Worm (Caenorhabditis elegans) whole organism, early embryonic: ENCODE results near the gene C35D10.12.
A peak's percentile ranks its signal among the peaks of the same experiment; 100 is the strongest.

Experiments used
- B0310.2 ChIP-seq: sonication (generic microtip); optimal IDR thresholded peaks from 2 replicates; lab custom pipeline; 2016; ENCODE audit warnings: mild to moderate bottlenecking, missing genetic modification characterization, missing compliant biosample characterization
- F13C5.2 ChIP-seq: sonication (generic microtip); optimal IDR thresholded peaks from 2 replicates; lab custom pipeline; 2017; ENCODE audit warnings: mild to moderate bottlenecking, missing genetic modification characterization, inconsistent platforms, missing compliant biosample characterization
- aly-1 ChIP-seq: sonication (generic microtip); optimal IDR thresholded peaks from 2 replicates; lab custom pipeline; 2016; ENCODE audit warnings: missing genetic modification characterization, missing compliant biosample characterization
- ama-1 ChIP-seq: fragments of 150-350 bp; optimal IDR thresholded peaks from 2 replicates; lab custom pipeline; 2014
- ceh-13 ChIP-seq: fragments of 200-800 bp; sonication (Bioruptor generic); optimal IDR thresholded peaks from 2 replicates; lab custom pipeline; 2018; ENCODE audit warnings: mild to moderate bottlenecking, missing genetic modification characterization, missing compliant biosample characterization
- ceh-36 ChIP-seq: sonication (generic microtip); optimal IDR thresholded peaks from 2 replicates; lab custom pipeline; 2016; ENCODE audit warnings: missing genetic modification characterization, inconsistent platforms, missing compliant biosample characterization
- ets-7 ChIP-seq: sonication (generic microtip); optimal IDR thresholded peaks from 2 replicates; lab custom pipeline; 2016; ENCODE audit warnings: missing genotype, missing genetic modification characterization, missing compliant biosample characterization
- flt-1 ChIP-seq: fragments of 200-800 bp; sonication (Bioruptor generic); IDR thresholded peaks from 2 replicates; pipeline ENCODE4 v1.3.6; 2022; ENCODE audit warnings: missing genetic modification characterization, missing compliant biosample characterization
- hmbx-1 ChIP-seq: sonication (generic microtip); optimal IDR thresholded peaks from 2 replicates; lab custom pipeline; 2016; ENCODE audit warnings: mild to moderate bottlenecking, missing genetic modification characterization, missing compliant biosample characterization
- hmg-4 ChIP-seq: fragments of 200-800 bp; sonication (Bioruptor generic); optimal IDR thresholded peaks from 2 replicates; lab custom pipeline; 2018; ENCODE audit warnings: mild to moderate bottlenecking, missing genetic modification characterization, missing compliant biosample characterization
- hnd-1 ChIP-seq: sonication (generic microtip); optimal IDR thresholded peaks from 2 replicates; lab custom pipeline; 2016; ENCODE audit warnings: missing genetic modification characterization, missing compliant biosample characterization
- pes-1 ChIP-seq: fragments of 200-800 bp; sonication (Bioruptor generic); IDR thresholded peaks from 2 replicates; pipeline ENCODE4 v1.3.6; 2022; ENCODE audit warnings: missing genetic modification reagents, missing genetic modification characterization, missing compliant biosample characterization
- scrt-1 ChIP-seq: fragments of 200-800 bp; sonication (Bioruptor generic); IDR thresholded peaks from 2 replicates; pipeline ENCODE4 v1.3.6; 2022; ENCODE audit warnings: missing genetic modification characterization, missing compliant biosample characterization
- sea-1 ChIP-seq: fragments of 200-800 bp; sonication (Bioruptor generic); conservative IDR thresholded peaks from 2 replicates; pipeline ENCODE4 v1.3.6; 2022; ENCODE audit warnings: missing genetic modification characterization, missing compliant biosample characterization
- tbx-11 ChIP-seq: fragments of 200-800 bp; sonication (Bioruptor generic); IDR thresholded peaks from 2 replicates; pipeline ENCODE4 v1.3.6; 2022; ENCODE audit warnings: missing genetic modification characterization, missing compliant biosample characterization
- tbx-37 ChIP-seq: fragments of 200-800 bp; sonication (Bioruptor generic); conservative IDR thresholded peaks from 2 replicates; pipeline ENCODE4 v1.3.6; 2022; ENCODE audit warnings: missing genetic modification reagents, missing genetic modification characterization, missing compliant biosample characterization
- tra-4 ChIP-seq: sonication (generic microtip); optimal IDR thresholded peaks from 2 replicates; lab custom pipeline; 2017; ENCODE audit warnings: missing genetic modification characterization, missing compliant biosample characterization

C35D10.12 gene

DNA sequence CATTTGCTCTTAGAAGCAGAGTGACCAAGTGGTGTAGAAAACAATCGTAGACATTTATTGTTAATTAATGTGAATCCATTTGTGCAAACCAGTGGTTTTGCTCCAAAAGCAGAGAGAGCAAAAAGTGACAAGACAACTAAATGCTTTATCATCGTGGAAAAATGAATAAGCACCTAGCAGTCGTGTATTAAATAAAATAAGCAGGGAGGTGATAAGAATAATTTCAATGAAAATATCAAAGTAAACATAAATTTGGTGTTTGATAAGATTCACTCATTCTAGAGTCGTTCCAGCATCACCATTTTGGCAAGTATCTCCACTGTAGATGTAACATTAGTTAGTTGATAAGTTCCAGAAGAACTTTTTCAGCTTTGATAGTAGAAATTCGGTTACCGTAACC is 12.7 kb upstream of the C35D10.12 start, which contains the start of gene clec-6:
Gene clec-6, minus strand, starts transcription at position 154 of the 400 bp plus-strand sequence.
- TF ChIP-seq tbx-37 (GFP tag; lab: Robert Waterston, UW) (no peak), hmg-4 (no peak), aly-1 (tag; lab: Kevin White, UChicago) (no peak), scrt-1 (no peak), ceh-36 (tag; lab: Kevin White, UChicago) (no peak), sea-1 (GFP tag; lab: Robert Waterston, UW) (no peak), ceh-13 (GFP tag; lab: Kevin White, UChicago) (no peak), F13C5.2 (tag; lab: Kevin White, UChicago) (no peak), ets-7 (no peak), hmbx-1 (tag; lab: Kevin White, UChicago) (no peak), flt-1 (GFP tag; lab: Robert Waterston, UW) (no peak), pes-1 (no peak), hnd-1 (tag; lab: Kevin White, UChicago) (no peak), ama-1 (no peak), tra-4 (no peak)

DNA sequence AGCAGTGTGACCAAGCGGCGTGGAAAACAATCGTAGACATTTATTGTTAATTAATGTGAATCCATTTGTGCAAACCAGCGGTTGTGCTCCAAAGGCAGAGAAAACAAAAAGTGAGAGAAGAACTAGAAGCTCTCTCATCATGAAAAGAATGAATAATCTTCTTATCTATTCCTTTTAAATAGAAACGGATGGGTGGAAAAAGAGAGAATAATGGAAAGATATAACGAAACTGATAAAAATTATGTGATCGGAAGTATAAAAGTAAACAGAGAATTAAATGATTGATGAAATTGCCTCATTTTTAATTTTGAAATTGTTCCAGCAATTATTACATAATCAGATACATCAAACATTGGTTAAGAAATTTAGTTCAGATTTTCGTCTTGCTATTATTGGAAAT is 8.9 kb upstream of the C35D10.12 start, which contains the start of gene clec-5:
Gene clec-5, minus strand, starts transcription at position 178 of the 400 bp plus-strand sequence.
- TF ChIP-seq F13C5.2 (tag; lab: Kevin White, UChicago) (no peak), pes-1 (no peak), tbx-37 (GFP tag; lab: Robert Waterston, UW) (no peak), hmbx-1 (tag; lab: Kevin White, UChicago) (no peak), hnd-1 (tag; lab: Kevin White, UChicago) (no peak), ceh-13 (GFP tag; lab: Kevin White, UChicago) (no peak), ceh-36 (tag; lab: Kevin White, UChicago) (no peak), sea-1 (GFP tag; lab: Robert Waterston, UW) (no peak)

DNA sequence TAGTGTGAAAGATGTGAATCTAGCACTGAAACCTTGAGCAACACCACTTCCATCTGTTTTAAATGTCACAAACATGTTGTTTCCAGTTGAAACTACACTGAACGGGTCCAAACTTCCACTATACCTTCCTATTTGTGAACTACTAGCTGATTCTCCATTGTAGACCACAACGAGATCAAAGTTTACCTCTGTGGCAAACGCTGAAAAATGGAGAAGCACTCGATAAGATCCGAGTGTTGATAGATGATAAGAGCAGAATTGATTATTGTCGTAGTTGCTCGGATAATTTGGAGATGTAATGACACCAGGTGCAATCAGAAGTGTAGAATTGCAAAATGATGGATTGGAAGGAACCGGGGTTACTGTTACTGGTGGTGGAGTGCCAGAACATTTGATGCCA is 7.4 kb upstream of the C35D10.12 start:
- TF ChIP-seq ceh-13 (GFP tag; lab: Kevin White, UChicago) (no peak), sea-1 (GFP tag; lab: Robert Waterston, UW) (no peak), ceh-36 (tag; lab: Kevin White, UChicago) (no peak), tbx-37 (GFP tag; lab: Robert Waterston, UW) (no peak), pes-1 (no peak), hnd-1 (tag; lab: Kevin White, UChicago) (no peak), aly-1 (tag; lab: Kevin White, UChicago) (no peak), hmg-4 (no peak), ama-1 (no peak)

DNA sequence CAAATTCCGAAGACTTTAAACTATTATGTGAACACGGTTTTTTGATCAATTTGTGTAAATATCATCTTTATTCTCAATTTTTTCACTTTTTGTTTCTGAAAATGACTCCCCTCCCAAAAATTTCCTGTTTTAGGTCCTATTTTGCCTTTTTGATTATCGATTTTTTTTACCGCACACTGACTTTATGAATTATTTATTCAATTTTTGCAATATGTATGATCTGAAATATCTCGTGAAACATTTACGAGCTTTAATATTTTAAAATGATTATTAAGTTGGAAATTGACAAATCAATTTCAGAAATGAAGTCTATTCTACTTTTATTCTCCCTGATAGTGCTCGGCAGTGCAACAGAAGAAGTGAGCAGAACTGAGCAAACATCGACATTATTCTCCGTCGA is 4.9 kb upstream of the C35D10.12 start, which contains the start of gene C35D10.1:
Gene C35D10.1, plus strand, starts transcription at position 301 of the 400 bp plus-strand sequence.
- TF ChIP-seq hnd-1 (tag; lab: Kevin White, UChicago) (no peak), tra-4 (no peak), hmg-4 (no peak), sea-1 (GFP tag; lab: Robert Waterston, UW) (no peak), scrt-1 (no peak), ceh-36 (tag; lab: Kevin White, UChicago) (no peak), ets-7 (no peak)

ce11 chrIII:4878281-4878680 is 3.7 kb upstream of the C35D10.12 start, which contains the start of the genes tost-1 and arx-6:
TSS of gene tost-1 (minus strand) at chrIII:4878311.
TSS of gene arx-6 (plus strand) at chrIII:4878658.
- TF ChIP-seq scrt-1 (no peak), hmg-4 (peak; percentile 35)

DNA sequence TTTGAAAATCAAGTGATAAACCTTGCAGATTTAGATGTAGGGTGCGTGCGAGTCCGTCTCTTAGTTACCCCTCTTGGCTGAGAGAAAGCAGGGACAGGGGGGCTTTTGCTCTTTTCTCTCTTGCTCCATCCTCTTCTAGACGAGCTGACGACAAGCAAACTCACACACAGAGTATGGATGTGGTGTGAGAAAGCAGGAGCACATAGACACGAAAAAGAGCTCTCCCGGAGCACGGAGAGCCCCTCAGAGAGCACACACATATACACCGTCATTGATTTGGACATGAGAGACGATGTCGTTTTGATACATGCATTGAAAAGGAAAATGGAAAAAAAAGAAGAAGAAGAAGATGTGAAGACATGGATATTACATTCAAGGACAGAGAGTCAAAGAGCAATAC is 1.1 kb upstream of the C35D10.12 start:
- no peak for TF ChIP-seq tbx-11 (GFP tag; lab: Robert Waterston, UW)
- TF ChIP-seq scrt-1, result no peak
- TF ChIP-seq aly-1 (tag; lab: Kevin White, UChicago), result no peak
- no peak for TF ChIP-seq ama-1
- no peak for TF ChIP-seq sea-1 (GFP tag; lab: Robert Waterston, UW)
- no peak for TF ChIP-seq pes-1
- TF ChIP-seq hnd-1 (tag; lab: Kevin White, UChicago), result no peak
- TF ChIP-seq hmg-4, result no peak
- TF ChIP-seq ets-7, result no peak
- no peak for TF ChIP-seq ceh-36 (tag; lab: Kevin White, UChicago)

DNA sequence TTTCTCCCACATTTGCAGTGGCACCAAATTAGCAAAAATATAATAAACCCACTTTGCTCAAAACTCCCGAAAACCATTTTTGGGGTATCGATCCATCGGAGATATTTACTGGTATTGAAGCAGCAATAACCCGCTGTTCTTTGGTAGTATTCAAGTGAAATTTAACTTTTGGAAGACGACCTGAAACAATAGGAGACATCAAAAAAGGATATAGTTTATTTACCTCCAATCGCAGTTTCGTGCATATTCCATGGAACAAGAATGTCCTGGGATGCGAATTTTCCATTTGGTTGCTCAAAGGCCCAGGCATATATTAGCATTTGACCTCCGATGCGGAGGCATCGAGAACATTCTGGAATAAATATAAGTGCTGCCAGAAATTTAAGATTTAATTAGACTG is 1.2 kb downstream of the C35D10.12 start:
- TF ChIP-seq B0310.2 (tag; lab: Kevin White, UChicago) (no peak), ceh-36 (tag; lab: Kevin White, UChicago) (no peak), ama-1 (no peak), sea-1 (GFP tag; lab: Robert Waterston, UW) (no peak), tbx-11 (GFP tag; lab: Robert Waterston, UW) (no peak), ets-7 (no peak), tbx-37 (GFP tag; lab: Robert Waterston, UW) (no peak), hnd-1 (tag; lab: Kevin White, UChicago) (no peak), tra-4 (no peak), aly-1 (tag; lab: Kevin White, UChicago) (no peak)

- no peak for TF ChIP-seq ama-1
- TF ChIP-seq tbx-37 (GFP tag; lab: Robert Waterston, UW), result no peak
- TF ChIP-seq scrt-1, result no peak
- no peak for TF ChIP-seq ets-7
- TF ChIP-seq sea-1 (GFP tag; lab: Robert Waterston, UW), result no peak
- TF ChIP-seq hnd-1 (tag; lab: Kevin White, UChicago), result no peak
- no peak for TF ChIP-seq tra-4
- no peak for TF ChIP-seq aly-1 (tag; lab: Kevin White, UChicago)
- TF ChIP-seq B0310.2 (tag; lab: Kevin White, UChicago), result no peak
- no peak for TF ChIP-seq tbx-11 (GFP tag; lab: Robert Waterston, UW)
- TF ChIP-seq F13C5.2 (tag; lab: Kevin White, UChicago), result no peak
- no peak for TF ChIP-seq ceh-13 (GFP tag; lab: Kevin White, UChicago)
These were observed 4.1 kb downstream of the C35D10.12 start, which contains the start of gene gipc-1 for ce11 chrIII:4870478-4870877. TSS of gene gipc-1 (plus strand) at chrIII:4870778.
